Worm (Caenorhabditis elegans): ENCODE measurements around the gene lact-4.

DNA sequence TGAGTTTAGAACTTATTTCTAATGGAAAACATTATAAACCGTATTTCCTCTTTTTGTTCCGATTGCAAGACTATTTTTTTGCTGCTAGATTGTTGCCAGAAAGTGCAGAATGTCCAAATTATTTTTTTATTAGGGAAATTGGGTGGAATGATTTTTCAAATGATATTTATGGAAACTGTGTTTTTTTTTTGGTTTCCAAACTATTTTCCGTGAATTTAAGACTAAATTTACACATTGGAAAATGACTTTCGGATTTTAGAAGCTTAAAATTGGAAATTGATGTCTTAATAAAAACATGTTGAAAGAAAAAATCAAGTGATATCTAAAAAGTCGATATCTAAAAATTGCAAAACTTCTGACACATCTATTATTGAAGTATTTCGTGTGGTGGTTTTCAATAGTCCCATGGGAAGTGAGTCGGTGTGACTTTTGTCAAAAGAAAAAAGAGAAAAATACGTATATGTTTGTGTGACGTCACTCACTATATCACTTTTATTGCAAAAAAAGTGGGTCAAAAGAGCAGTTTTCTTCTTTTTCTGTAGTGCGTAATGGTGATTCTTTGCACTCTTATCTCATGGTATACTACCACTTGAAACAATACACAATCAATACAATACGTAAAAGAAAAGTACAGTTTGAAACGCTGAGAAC lies 23.9 kb upstream of the lact-4 start:
- no peak for TF ChIP-seq B0336.3 (GFP tag; IDR thresholded peaks at IDR 0.05)
- no peak for TF ChIP-seq ZK185.1 (tag; optimal IDR thresholded peaks at IDR 0.05; ENCODE audit: poor library complexity, severe bottlenecking)
- no peak for TF ChIP-seq tbp1 (GFP tag; optimal IDR thresholded peaks at IDR 0.05)
- no peak for TF ChIP-seq lir-1 (GFP tag; conservative IDR thresholded peaks at IDR 0.05)
- no peak for TF ChIP-seq bed-2 (GFP tag; IDR thresholded peaks at IDR 0.05)
- no peak for TF ChIP-seq Y56A3A.18 (GFP tag; IDR thresholded peaks at IDR 0.05)
- TF ChIP-seq ztf-28 (GFP tag; IDR thresholded peaks at IDR 0.05): no peak
- no peak for TF ChIP-seq ama-1 (optimal IDR thresholded peaks at IDR 0.05)
- TF ChIP-seq ama-1 (GFP tag; optimal IDR thresholded peaks at IDR 0.05): no peak
- no peak for TF ChIP-seq sea-2 (GFP tag; IDR thresholded peaks at IDR 0.05)

Measured in whole organism, young adult.